Worm (Caenorhabditis elegans): ENCODE data around the gene C05E11.7.

C05E11.7 gene

DNA sequence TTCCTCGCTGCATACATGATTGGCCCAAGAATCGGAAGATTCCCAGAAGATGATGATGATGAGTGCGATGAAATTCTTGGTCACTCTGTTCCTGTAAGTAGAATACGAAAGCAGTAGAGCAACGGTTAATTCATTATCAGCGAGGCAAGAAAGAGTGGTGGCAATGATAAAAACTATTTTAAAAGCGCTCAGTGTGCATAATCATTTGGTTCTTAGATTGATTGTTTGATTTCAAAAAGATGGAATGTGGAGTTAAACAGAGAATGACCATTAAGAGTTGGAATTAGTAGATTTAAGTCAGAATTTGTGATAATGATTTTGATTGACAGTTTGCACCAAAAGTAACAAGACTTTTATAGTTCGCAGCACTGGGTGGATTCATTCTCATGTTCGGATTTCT, 18.4 kb downstream of the C05E11.7 start:
- TF ChIP-seq him-1 (tag; optimal IDR thresholded peaks at IDR 0.05) = no peak
- TF ChIP-seq W03F9.2 (tag; optimal IDR thresholded peaks at IDR 0.05) = no peak
- no peak for TF ChIP-seq dao-5 (tag; optimal IDR thresholded peaks at IDR 0.05)

DNA sequence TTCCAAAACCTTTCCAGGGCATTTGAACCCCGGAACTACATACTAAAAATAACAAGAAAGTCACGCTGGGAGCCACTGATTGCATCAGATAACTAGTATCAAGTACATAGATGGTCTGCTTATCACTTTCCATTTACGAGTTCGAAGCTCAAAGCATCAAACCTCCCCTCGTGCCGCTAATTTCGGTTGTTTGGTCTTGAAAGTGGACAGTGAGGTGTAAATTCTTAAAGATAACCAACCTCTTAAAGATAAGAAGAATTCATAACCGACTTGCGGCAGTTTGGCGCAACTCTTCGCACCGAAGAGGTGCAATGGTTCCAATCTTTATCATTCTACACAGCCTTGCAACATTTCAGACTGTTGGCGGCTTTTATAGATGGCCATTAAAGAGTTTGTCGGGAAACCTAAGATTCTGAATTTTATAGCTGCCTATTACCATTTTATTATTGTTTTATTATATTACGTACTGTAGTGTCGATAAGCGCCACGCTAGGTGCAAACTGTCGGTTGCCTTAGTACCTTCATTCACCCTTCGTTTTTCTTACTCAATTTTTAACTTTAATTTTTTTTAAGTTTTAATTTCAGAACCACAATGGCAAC, 20.7 kb downstream of the C05E11.7 start, which contains the start of gene amt-4:
amt-4 (plus strand) TSS at position 586 of the 600 bp plus-strand sequence.
- TF ChIP-seq dao-5 (tag; optimal IDR thresholded peaks at IDR 0.05) (no peak), W03F9.2 (tag; optimal IDR thresholded peaks at IDR 0.05) (no peak), him-1 (tag; optimal IDR thresholded peaks at IDR 0.05) (no peak)

DNA sequence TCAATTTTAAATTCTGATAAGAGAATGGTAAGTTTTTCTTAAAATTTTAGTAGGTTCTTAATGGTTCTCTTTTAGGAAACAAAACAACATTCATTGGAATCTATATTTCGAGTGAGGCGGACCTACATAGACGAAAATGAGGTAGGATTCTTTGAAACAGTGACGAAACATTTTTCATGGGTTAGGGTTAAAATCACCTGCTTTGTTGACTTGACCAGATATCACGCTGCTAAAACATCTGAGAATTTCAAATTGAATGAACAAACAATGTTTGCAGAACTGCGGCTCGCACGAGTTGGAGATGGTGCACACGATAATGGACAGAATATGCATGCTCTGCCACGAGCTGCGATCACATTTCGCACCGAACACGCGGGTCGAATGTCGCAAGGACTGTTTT, 23.2 kb downstream of the C05E11.7 start:
- TF ChIP-seq W03F9.2 (tag; optimal IDR thresholded peaks at IDR 0.05) = no peak
- no peak for TF ChIP-seq dao-5 (tag; optimal IDR thresholded peaks at IDR 0.05)
- TF ChIP-seq him-1 (tag; optimal IDR thresholded peaks at IDR 0.05) = no peak

DNA sequence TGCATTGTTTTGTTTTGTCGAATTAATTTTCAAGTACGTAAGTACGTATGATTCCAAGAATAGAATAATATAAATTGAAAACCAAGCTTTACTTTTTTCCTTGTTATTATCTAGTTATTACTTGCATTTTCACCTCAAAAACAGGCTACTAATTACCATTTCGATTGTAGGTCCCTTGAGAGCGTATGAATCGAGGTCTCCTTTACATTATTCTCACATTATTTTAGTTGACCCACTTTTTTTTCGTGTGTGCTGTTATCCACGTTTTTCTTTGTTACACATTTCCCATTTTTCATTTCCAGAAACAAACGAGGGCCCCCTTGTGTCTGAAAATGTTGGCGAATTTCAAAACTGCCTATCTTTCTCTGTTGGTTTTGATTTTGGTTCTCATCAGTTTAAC, 23.6 kb downstream of the C05E11.7 start, which contains the start of gene C05E11.6:
C05E11.6 (plus strand) TSS at position 301 of the 400 bp plus-strand sequence.
- TF ChIP-seq W03F9.2 (tag; optimal IDR thresholded peaks at IDR 0.05) = no peak
- TF ChIP-seq dao-5 (tag; optimal IDR thresholded peaks at IDR 0.05) = no peak
- no peak for TF ChIP-seq him-1 (tag; optimal IDR thresholded peaks at IDR 0.05)

DNA sequence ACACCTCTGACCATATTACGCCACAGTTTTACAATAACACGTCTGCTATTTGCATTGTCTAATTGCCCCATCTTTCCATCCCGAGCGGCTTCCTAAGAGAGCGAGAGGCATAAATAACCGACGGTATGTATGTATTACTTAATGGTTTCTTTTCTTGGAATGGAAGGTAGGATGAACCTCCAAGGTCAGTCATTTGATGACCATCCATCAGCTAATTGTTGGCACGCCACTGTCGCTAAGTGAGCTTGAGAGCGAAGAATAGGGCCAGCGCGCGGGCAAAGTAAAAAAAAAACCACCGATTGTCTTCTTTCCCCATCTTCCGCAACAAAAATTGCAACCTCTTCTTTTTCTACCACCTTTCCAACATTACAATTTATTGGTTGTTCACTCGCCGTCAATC, 29.5 kb downstream of the C05E11.7 start:
- TF ChIP-seq W03F9.2 (tag; optimal IDR thresholded peaks at IDR 0.05) (no peak), dao-5 (tag; optimal IDR thresholded peaks at IDR 0.05) (no peak), him-1 (tag; optimal IDR thresholded peaks at IDR 0.05) (no peak)

DNA sequence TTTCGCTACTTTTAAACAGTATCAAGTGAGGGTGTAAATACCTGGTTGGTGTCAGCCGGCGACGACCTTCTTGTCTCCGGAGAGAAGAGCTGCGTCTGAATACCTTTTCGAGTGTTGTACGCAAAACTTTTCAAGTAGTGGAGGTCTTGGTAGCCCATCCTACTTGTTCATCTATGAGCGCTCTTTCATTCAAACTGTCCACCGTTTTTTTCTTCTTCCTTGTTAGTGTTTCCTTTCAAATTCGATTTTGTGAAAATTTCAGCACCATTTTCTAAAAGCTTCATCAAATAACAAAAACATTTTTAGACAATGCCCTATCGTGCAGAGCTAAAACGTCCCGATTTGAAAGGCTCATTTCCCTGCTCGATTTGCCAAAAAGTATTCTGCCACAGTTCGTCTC, 31.1 kb downstream of the C05E11.7 start, which contains the start of gene ham-2:
ham-2 (plus strand) TSS at position 301 of the 400 bp plus-strand sequence.
- no peak for TF ChIP-seq W03F9.2 (tag; optimal IDR thresholded peaks at IDR 0.05)
- no peak for TF ChIP-seq dao-5 (tag; optimal IDR thresholded peaks at IDR 0.05)
- no peak for TF ChIP-seq him-1 (tag; optimal IDR thresholded peaks at IDR 0.05)

DNA sequence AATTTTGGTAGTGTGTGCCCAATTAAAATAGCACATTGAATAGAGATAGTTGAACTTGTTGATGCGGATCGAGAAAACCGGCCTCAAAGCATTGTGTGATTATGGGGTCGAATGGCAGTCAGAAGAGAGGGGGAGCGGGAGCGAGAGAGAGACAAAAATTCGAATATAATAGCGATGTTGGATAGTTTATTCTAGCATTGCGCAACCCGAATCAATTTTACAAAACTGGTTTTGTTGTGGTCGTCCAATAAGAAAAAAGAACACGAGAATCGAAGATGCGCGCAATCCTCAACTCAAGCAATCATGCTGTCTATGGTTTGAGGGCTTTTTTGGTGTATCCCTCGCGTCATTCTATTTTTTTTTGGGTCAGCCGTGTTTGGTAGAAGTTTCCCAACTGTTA, 32.0 kb downstream of the C05E11.7 start:
- TF ChIP-seq him-1 (tag; optimal IDR thresholded peaks at IDR 0.05) (no peak), dao-5 (tag; optimal IDR thresholded peaks at IDR 0.05) (no peak), W03F9.2 (tag; optimal IDR thresholded peaks at IDR 0.05) (no peak)

DNA sequence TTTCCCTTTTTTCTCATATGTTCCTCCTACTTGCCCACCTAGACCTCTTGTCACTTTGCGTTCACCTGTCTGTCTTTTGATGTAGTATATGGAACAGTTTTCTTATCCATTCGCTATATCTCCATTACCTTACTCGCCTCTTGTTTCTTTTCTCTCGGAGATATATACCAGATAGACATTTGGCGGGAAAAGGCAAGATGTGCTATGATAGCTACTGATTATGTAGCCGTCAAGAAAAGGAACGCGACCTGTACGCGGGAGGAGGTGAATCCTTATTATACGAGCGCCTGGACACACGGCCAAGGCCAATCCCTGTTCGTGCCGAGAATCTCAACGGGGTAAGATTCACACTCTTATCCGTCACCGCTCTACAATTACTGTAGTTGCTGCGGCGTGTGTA, 32.4 kb downstream of the C05E11.7 start:
- TF ChIP-seq W03F9.2 (tag; optimal IDR thresholded peaks at IDR 0.05) = no peak
- TF ChIP-seq him-1 (tag; optimal IDR thresholded peaks at IDR 0.05) = no peak
- TF ChIP-seq dao-5 (tag; optimal IDR thresholded peaks at IDR 0.05) = no peak

DNA sequence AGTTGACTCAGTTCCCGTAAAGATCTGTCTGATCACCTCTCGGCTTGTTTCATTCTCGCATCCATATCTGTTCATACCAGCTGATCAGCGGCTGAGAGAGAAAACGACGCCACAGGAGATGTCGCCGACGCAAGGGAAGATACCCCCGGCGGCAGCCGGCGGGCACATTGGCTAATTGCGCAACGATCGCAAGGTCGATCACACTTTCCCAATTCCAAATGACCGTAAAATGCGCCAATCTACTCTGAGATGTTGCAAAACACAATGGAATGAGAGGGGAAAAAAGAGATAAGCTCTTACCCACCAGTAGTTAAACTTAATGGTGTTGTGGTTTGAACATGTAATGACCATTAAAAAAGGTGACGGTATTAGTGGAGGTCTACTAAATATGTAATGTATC, 34.5 kb downstream of the C05E11.7 start:
- TF ChIP-seq him-1 (tag; optimal IDR thresholded peaks at IDR 0.05) (no peak), dao-5 (tag; optimal IDR thresholded peaks at IDR 0.05) (no peak), W03F9.2 (tag; optimal IDR thresholded peaks at IDR 0.05) (no peak)

DNA sequence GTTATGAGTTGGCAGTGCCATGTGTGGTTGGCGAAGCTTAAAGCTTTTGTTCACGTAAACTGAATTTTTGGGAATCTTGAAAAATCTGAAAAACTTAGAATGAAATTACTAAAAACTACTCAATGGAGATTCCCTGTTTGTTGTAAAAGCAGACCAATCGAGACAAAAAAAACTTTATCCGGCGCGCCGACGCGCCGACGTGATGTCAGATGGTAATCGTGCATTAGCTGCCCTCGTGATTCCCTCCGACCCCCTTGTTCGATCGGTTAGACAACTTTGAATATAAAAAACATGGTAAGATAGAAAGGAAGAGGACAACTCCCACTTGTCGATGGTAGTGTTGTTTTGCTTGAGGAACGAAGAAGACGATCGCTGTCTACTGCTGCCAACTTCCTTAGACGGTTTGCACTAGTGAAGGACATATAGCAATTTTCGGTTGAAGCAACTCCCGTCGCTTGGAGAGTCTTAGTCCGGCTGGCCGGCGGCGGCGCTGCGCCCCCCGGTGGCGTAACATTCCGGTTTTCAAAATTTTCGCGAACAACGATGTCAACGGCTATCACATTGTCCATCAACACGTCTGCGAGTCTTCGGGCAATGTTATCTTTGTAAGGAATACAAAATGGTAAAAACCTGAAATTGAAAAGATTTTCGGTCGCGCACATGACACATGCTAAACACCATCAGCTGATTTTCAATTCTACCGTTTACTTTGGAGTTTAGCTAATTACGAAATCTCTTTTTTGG, 35.5 kb downstream of the C05E11.7 start, which contains the start of gene C07A12.18:
C07A12.18 (minus strand) TSS at position 51 of the 744 bp plus-strand sequence.
- no peak for TF ChIP-seq W03F9.2 (tag; optimal IDR thresholded peaks at IDR 0.05)
- TF ChIP-seq dao-5 (tag; optimal IDR thresholded peaks at IDR 0.05) = no peak
- no peak for TF ChIP-seq him-1 (tag; optimal IDR thresholded peaks at IDR 0.05)

DNA sequence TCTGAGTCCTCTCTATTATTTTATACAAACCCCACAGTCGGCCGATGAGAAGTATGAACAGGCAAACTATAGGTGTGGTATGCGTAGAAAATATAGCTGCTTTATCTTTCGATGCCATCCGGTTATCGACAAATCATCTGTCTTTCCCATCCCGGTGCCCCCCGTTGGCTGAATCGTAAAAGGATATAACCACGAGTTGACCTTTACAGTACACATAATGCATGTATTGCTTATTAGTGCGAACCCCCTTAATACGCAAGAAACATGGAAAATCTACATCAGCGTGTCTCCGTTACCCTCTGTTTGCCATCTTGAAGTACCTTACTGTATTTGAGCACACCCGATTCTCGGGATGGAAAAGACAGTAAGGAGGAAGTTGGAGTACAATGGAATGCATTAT, 36.5 kb downstream of the C05E11.7 start:
- TF ChIP-seq dao-5 (tag; optimal IDR thresholded peaks at IDR 0.05) (no peak), W03F9.2 (tag; optimal IDR thresholded peaks at IDR 0.05) (no peak), him-1 (tag; optimal IDR thresholded peaks at IDR 0.05) (no peak)

DNA sequence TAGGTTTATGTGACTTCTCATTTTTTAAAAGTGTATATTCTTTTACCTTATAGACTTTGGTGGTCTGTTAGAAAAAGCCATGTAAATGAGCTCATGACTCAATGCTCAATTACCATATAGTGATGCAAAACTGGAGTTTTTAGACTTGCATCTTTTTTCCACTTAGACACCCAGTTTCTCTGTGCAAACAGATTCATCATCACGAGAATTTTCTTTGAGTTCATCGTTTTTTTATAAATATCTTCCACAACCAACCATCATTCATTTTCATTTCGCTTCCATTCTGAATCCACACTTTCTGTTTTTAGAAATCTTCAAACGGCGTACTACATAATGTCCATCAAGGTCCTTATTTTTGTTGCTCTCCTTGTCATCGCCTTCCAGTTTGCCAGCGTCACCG, 40.9 kb downstream of the C05E11.7 start, which contains the start of gene C07A12.2:
C07A12.2 (plus strand) TSS at position 301 of the 400 bp plus-strand sequence.
- TF ChIP-seq him-1 (tag; optimal IDR thresholded peaks at IDR 0.05) = no peak
- no peak for TF ChIP-seq W03F9.2 (tag; optimal IDR thresholded peaks at IDR 0.05)
- no peak for TF ChIP-seq dao-5 (tag; optimal IDR thresholded peaks at IDR 0.05)

DNA sequence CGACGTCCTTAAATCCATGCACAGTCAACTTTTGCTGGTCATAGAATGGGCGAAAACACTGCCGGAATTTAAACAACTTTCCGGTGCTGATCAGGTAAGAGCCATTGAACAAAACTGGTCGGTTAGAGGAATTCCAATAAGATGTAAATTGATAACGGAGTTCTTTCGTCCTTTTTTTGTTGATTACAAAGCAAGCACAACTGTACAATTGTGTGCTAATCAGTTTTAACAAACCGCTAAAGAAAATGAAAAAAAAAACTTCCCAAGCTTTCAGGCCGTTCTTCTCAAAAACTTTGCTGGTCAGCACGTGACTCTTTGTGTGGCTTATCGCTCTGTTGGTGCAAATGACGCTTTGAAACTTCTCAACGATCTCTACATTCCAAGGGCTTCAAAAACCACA, 51.4 kb downstream of the C05E11.7 start:
- TF ChIP-seq W03F9.2 (tag; optimal IDR thresholded peaks at IDR 0.05) = no peak
- TF ChIP-seq dao-5 (tag; optimal IDR thresholded peaks at IDR 0.05) = no peak
- no peak for TF ChIP-seq him-1 (tag; optimal IDR thresholded peaks at IDR 0.05)

DNA sequence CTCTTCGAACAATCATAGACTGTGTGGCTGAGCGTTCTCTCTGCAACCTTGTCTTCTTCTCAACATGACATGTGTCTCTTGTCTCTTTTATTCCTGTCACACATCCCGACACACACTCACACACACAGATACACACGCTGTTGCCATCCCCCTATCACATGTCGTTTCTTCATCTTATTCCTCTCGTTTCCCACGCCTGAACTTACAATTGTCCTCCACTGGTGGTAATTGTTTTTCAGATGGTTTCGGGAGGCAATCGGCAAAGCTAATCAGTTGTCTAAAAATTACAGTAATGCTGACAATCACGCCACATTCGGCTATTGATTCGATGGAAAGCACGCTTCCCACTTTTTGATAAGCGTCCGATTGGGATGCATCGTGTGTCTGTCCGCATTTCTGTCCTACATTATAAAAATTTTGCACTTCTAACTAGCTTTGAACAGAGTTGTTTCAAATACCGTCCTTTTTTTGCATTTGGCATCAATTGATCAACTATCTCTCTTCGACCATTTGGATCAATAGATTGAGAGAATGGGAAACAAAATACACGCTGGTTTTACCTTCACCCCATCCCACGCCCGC, 53.2 kb downstream of the C05E11.7 start, which contains the start of gene nhr-35:
nhr-35 (plus strand) TSS at position 532 of the 582 bp plus-strand sequence.
- TF ChIP-seq W03F9.2 (tag; optimal IDR thresholded peaks at IDR 0.05) = no peak
- no peak for TF ChIP-seq him-1 (tag; optimal IDR thresholded peaks at IDR 0.05)
- TF ChIP-seq dao-5 (tag; optimal IDR thresholded peaks at IDR 0.05) = no peak

Data from whole organism, L4/young adult.